Worm (Caenorhabditis elegans) whole organism, late embryonic: Measurements from ENCODE around the gene pqn-31.

Experiments
- ceh-48 ChIP-seq: sonication (generic microtip); optimal IDR thresholded peaks from 2 replicates; lab custom pipeline; 2016; ENCODE audit warnings: missing genetic modification characterization, inconsistent platforms, missing compliant biosample characterization
- elt-2 ChIP-seq: sonication (generic microtip); optimal IDR thresholded peaks from 2 replicates; lab custom pipeline; 2016; ENCODE audit warnings: missing genetic modification reagents, missing genetic modification characterization, missing compliant biosample characterization
- pha-4 ChIP-seq: fragments of 150-350 bp; optimal IDR thresholded peaks from 2 replicates; lab custom pipeline; 2018; ENCODE audit warnings: missing biosample characterization, missing genetic modification reagents, missing genetic modification characterization
- sdc-2 ChIP-seq: sonication (generic microtip); optimal IDR thresholded peaks from 2 replicates; lab custom pipeline; 2016; ENCODE audit warnings: missing genotype, missing genetic modification characterization, missing compliant biosample characterization

DNA sequence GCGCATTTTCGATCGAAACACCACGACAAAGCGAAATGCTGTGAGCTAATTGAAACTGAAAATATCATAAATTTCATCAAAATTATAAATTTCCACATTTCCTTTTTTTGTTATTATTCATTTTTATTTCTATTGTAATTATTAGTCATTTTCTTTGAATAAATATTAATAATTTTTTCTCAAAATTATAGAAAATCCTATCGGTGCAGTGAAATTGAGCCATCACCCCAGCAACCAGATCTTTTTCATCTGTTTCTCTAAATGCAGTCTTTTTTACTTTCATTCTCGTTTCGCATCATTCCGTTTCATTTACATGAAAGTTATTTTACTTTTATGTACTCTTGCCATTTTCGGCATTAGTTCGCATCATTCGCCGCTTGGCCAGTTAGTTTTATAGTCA, 12.6 kb downstream of the pqn-31 start, which contains the start of gene F21C10.13:
- TF ChIP-seq sdc-2 (tag; lab: Kevin White, UChicago) (no peak), elt-2 (tag; lab: Kevin White, UChicago) (no peak), ceh-48 (no peak), pha-4 (tag; lab: Kevin White, UChicago) (no peak)
